Worm (Caenorhabditis elegans) whole organism, mixed stage, embryonic: ENCODE results near the gene F46C5.10.

Experiments
- bed-3 ChIP-seq: fragments of 200-800 bp; sonication (Bioruptor generic); optimal IDR thresholded peaks from 3 replicates; lab custom pipeline; 2018; ENCODE audit warnings: mild to moderate bottlenecking, missing genetic modification characterization, moderate library complexity, missing compliant biosample characterization
- blmp-1 ChIP-seq: fragments of 150-350 bp; optimal IDR thresholded peaks from 2 replicates; lab custom pipeline; 2014; ENCODE audit warnings: missing biosample characterization, missing genetic modification characterization
- drap-1 ChIP-seq: fragments of 200-800 bp; sonication (Bioruptor generic); optimal IDR thresholded peaks from 3 replicates; lab custom pipeline; 2018; ENCODE audit warnings: mild to moderate bottlenecking, missing genetic modification characterization, missing compliant biosample characterization
- elt-1 ChIP-seq: sonication (generic microtip); optimal IDR thresholded peaks from 2 replicates; lab custom pipeline; 2017; ENCODE audit warnings: missing genetic modification characterization, mild to moderate bottlenecking, missing compliant biosample characterization, antibody characterized with exemption, moderate library complexity, borderline replicate concordance; ENCODE audit not compliant: insufficient read depth
- ham-2 ChIP-seq: fragments of 200-800 bp; sonication (Bioruptor generic); optimal IDR thresholded peaks from 2 replicates; lab custom pipeline; 2018; ENCODE audit warnings: mild to moderate bottlenecking, missing genetic modification characterization, missing compliant biosample characterization
- mab-5 ChIP-seq: fragments of 150-350 bp; optimal IDR thresholded peaks from 2 replicates; lab custom pipeline; 2014; ENCODE audit warnings: missing biosample characterization, missing genetic modification characterization
- mls-2 ChIP-seq: sonication (generic microtip); optimal IDR thresholded peaks from 2 replicates; lab custom pipeline; 2016; ENCODE audit warnings: mild to moderate bottlenecking, missing genetic modification characterization, moderate library complexity, missing compliant biosample characterization
- nhr-76 ChIP-seq: sonication (generic microtip); optimal IDR thresholded peaks from 2 replicates; lab custom pipeline; 2017; ENCODE audit warnings: missing biosample characterization, missing genetic modification characterization
- snpc-4 ChIP-seq: fragments of 150-350 bp; optimal IDR thresholded peaks from 2 replicates; lab custom pipeline; 2014; ENCODE audit warnings: missing biosample characterization, missing genetic modification characterization
- unc-62 ChIP-seq: fragments of 150-350 bp; optimal IDR thresholded peaks from 2 replicates; lab custom pipeline; 2014; ENCODE audit warnings: missing biosample characterization, missing genetic modification reagents, missing genetic modification characterization
- ztf-11 ChIP-seq: fragments of 150-350 bp; optimal IDR thresholded peaks from 2 replicates; lab custom pipeline; 2014; ENCODE audit warnings: missing biosample characterization, missing genetic modification characterization

DNA sequence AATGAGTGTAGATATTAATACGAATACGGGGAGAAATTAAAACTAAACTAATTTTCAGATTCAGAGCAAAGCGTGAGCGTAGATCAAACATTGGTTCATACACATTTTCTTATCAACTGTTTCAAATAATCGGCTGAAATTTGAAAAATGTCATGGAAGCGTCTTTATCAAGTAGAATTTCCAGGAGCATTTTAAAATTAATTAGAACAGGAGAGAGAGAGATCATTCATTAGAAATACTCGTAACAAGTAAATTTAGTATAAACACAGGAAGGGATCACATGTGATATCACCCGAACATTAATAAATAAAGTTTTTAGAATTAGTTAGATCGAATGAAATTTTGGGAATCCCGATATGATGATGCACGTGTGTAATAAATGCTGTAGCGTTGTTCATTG lies 11.9 kb downstream of the F46C5.10 start, which contains the start of gene pho-13:
- TF ChIP-seq nhr-76 (tag; lab: Kevin White, UChicago) (no peak), snpc-4 (tag; lab: Kevin White, UChicago) (no peak), elt-1 (tag; lab: Kevin White, UChicago) (no peak), unc-62 (GFP tag; lab: Kevin White, UChicago) (no peak), mls-2 (tag; lab: Kevin White, UChicago) (no peak), mab-5 (tag; lab: Kevin White, UChicago) (no peak), drap-1 (GFP tag; lab: Kevin White, UChicago) (no peak), bed-3 (GFP tag; lab: Kevin White, UChicago) (no peak), ham-2 (GFP tag; lab: Kevin White, UChicago) (no peak), ztf-11 (tag; lab: Kevin White, UChicago) (no peak), blmp-1 (tag; lab: Kevin White, UChicago) (no peak)
